Worm (Caenorhabditis elegans): Measurements from ENCODE around the gene C06E4.3.

ce11 chrIV:7291066-7291465 is 30.4 kb downstream of the C06E4.3 start:
- TF ChIP-seq unc-62 (GFP tag; optimal IDR thresholded peaks at IDR 0.05): no peak
- TF ChIP-seq tbx-8 (GFP tag; optimal IDR thresholded peaks at IDR 0.05): no peak
- TF ChIP-seq blmp-1 (tag; optimal IDR thresholded peaks at IDR 0.05): no peak

All from whole organism, mixed stage, embryonic.